Worm (Caenorhabditis elegans): Measurements from ENCODE around the gene C47G2.4.

Gene C47G2.4

DNA sequence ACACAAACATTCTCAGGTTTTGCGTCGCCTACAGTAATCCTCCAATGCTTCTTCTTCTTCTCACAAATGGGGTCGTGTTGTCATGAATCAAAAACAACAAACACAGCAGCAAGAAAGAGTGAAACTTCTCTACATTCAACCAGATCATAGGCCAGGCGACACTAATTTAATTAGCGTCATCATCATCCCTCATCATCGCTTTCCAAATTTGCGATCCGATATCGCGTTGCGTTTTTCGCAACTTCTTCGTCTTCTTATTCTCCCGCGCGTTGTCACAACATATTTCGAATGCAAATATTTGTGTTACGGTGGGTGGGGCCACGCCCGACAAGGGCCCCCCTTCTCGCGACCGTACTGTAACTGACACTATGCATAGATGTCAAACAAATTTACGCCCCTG, 7.0 kb downstream of the C47G2.4 start:
- no peak for TF ChIP-seq ceh-43 (GFP tag; optimal IDR thresholded peaks at IDR 0.05)
- TF ChIP-seq mab-5 (tag; optimal IDR thresholded peaks at IDR 0.05) = no peak
- TF ChIP-seq bed-3 (GFP tag; optimal IDR thresholded peaks at IDR 0.05) = no peak
- no peak for TF ChIP-seq sem-2 (GFP tag; optimal IDR thresholded peaks at IDR 0.05)
- TF ChIP-seq nhr-12 (tag; optimal IDR thresholded peaks at IDR 0.05) = no peak
- no peak for TF ChIP-seq ztf-11 (tag; optimal IDR thresholded peaks at IDR 0.05)
- no peak for TF ChIP-seq lsy-2 (tag; optimal IDR thresholded peaks at IDR 0.05)
- TF ChIP-seq cnd-1 (tag; optimal IDR thresholded peaks at IDR 0.05) = no peak
- TF ChIP-seq flh-1 (GFP tag; optimal IDR thresholded peaks at IDR 0.05) = no peak
- TF ChIP-seq nhr-2 (tag; optimal IDR thresholded peaks at IDR 0.05) = no peak
- TF ChIP-seq nhr-76 (tag; optimal IDR thresholded peaks at IDR 0.05) = no peak
- no peak for TF ChIP-seq M03D4.4 (tag; optimal IDR thresholded peaks at IDR 0.05)
- TF ChIP-seq sptf-1 (tag; optimal IDR thresholded peaks at IDR 0.05) = no peak
- TF ChIP-seq lin-32 (GFP tag; optimal IDR thresholded peaks at IDR 0.05) = no peak

- peak; percentile 5 for TF ChIP-seq ham-2 (GFP tag; optimal IDR thresholded peaks at IDR 0.05)
- TF ChIP-seq mab-5 (tag; optimal IDR thresholded peaks at IDR 0.05) = no peak
- TF ChIP-seq sem-2 (GFP tag; optimal IDR thresholded peaks at IDR 0.05) = no peak
- peak; percentile 2 for TF ChIP-seq ceh-83 (GFP tag; optimal IDR thresholded peaks at IDR 0.05)
- TF ChIP-seq sptf-1 (tag; optimal IDR thresholded peaks at IDR 0.05) = peak; percentile 35
- no peak for TF ChIP-seq ces-1 (GFP tag; optimal IDR thresholded peaks at IDR 0.05)
- TF ChIP-seq unc-39 (tag; optimal IDR thresholded peaks at IDR 0.05) = no peak
- peak; percentile 12 for TF ChIP-seq zip-8 (tag; optimal IDR thresholded peaks at IDR 0.05)
- peak; percentile 95 for TF ChIP-seq nhr-2 (tag; optimal IDR thresholded peaks at IDR 0.05)
These were observed 8.0 kb downstream of the C47G2.4 start for ce11 chrII:11285282-11285933.

ce11 chrII:11284701-11285100, 8.7 kb downstream of the C47G2.4 start:
- peak; percentile 31 for TF ChIP-seq unc-62 (GFP tag; optimal IDR thresholded peaks at IDR 0.05)
- TF ChIP-seq blmp-1 (tag; optimal IDR thresholded peaks at IDR 0.05) = peak; percentile 32
- no peak for TF ChIP-seq nhr-12 (tag; optimal IDR thresholded peaks at IDR 0.05)
- peak; percentile 9 for TF ChIP-seq ceh-43 (GFP tag; optimal IDR thresholded peaks at IDR 0.05)
- TF ChIP-seq ztf-11 (tag; optimal IDR thresholded peaks at IDR 0.05) = no peak

- TF ChIP-seq hlh-1 (tag; optimal IDR thresholded peaks at IDR 0.05) = no peak
- no peak for TF ChIP-seq nhr-2 (tag; optimal IDR thresholded peaks at IDR 0.05)
- TF ChIP-seq snpc-4 (tag; optimal IDR thresholded peaks at IDR 0.05) = no peak
- no peak for TF ChIP-seq flh-1 (GFP tag; optimal IDR thresholded peaks at IDR 0.05)
- no peak for TF ChIP-seq ces-1 (GFP tag; optimal IDR thresholded peaks at IDR 0.05)
- no peak for TF ChIP-seq M03D4.4 (tag; optimal IDR thresholded peaks at IDR 0.05)
- TF ChIP-seq lin-13 (tag; optimal IDR thresholded peaks at IDR 0.05) = no peak
- TF ChIP-seq ham-2 (GFP tag; optimal IDR thresholded peaks at IDR 0.05) = no peak
- no peak for TF ChIP-seq blmp-1 (tag; optimal IDR thresholded peaks at IDR 0.05)
- TF ChIP-seq elt-3 (tag; optimal IDR thresholded peaks at IDR 0.05) = no peak
- TF ChIP-seq sptf-1 (tag; optimal IDR thresholded peaks at IDR 0.05) = no peak
- no peak for TF ChIP-seq tbx-8 (GFP tag; optimal IDR thresholded peaks at IDR 0.05)
- TF ChIP-seq lin-32 (GFP tag; optimal IDR thresholded peaks at IDR 0.05) = no peak
- no peak for TF ChIP-seq unc-120 (tag; optimal IDR thresholded peaks at IDR 0.05; ENCODE audit: poor library complexity, severe bottlenecking)
- TF ChIP-seq nhr-28 (tag; optimal IDR thresholded peaks at IDR 0.05) = no peak
- no peak for TF ChIP-seq sem-2 (GFP tag; optimal IDR thresholded peaks at IDR 0.05)
These were observed 9.6 kb downstream of the C47G2.4 start for ce11 chrII:11283803-11284202.

DNA sequence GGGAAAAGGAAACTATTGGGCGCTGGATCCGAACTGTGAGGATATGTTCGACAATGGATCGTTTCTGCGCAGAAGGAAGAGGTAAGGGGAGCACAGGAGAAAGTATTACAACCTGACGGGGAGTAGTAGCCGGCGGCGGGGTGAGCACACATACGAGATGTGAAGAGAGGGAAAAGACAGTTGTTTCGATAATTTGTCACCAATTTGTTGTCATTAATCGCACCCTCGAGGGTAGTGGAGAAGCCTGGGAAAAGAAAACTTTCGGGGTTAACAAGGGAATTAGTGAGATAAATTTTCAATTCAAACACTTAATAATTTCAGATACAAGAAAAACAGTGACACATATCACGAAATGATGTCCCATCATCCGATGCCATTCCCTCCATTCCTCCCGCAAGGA, 10.4 kb downstream of the C47G2.4 start:
- TF ChIP-seq nhr-28 (tag; optimal IDR thresholded peaks at IDR 0.05) (no peak), tbx-8 (GFP tag; optimal IDR thresholded peaks at IDR 0.05) (no peak), lin-32 (GFP tag; optimal IDR thresholded peaks at IDR 0.05) (no peak), hlh-1 (tag; optimal IDR thresholded peaks at IDR 0.05) (peak; percentile 83), mep-1 (tag; optimal IDR thresholded peaks at IDR 0.05) (no peak), sptf-1 (tag; optimal IDR thresholded peaks at IDR 0.05) (no peak), unc-120 (tag; optimal IDR thresholded peaks at IDR 0.05; ENCODE audit: poor library complexity, severe bottlenecking) (peak; percentile 4), unc-62 (GFP tag; optimal IDR thresholded peaks at IDR 0.05) (peak; percentile 40), nhr-237 (tag; optimal IDR thresholded peaks at IDR 0.05) (no peak)

Measured in whole organism, mixed stage, embryonic.